Worm (Caenorhabditis elegans) whole organism, young adult: ENCODE data around the gene aat-4.

Experiments
- C06A6.2 ChIP-seq: fragments of 200-800 bp; sonication (Bioruptor generic); conservative IDR thresholded peaks from 2 replicates; pipeline ENCODE4 v1.3.6; 2022; ENCODE audit warnings: missing genetic modification characterization, missing compliant biosample characterization
- F22D6.2 ChIP-seq: sonication (generic microtip); optimal IDR thresholded peaks from 2 replicates; lab custom pipeline; 2016; ENCODE audit warnings: mild to moderate bottlenecking, missing genetic modification characterization, missing compliant biosample characterization
- F33H1.4 ChIP-seq: fragments of 200-800 bp; sonication (Bioruptor generic); IDR thresholded peaks from 2 replicates; pipeline ENCODE4 v1.3.6; 2022; ENCODE audit warnings: missing genetic modification reagents, missing genetic modification characterization, missing compliant biosample characterization
- F57A8.1 ChIP-seq: fragments of 200-800 bp; sonication (Bioruptor generic); optimal IDR thresholded peaks from 2 replicates; lab custom pipeline; 2018; ENCODE audit warnings: mild to moderate bottlenecking, missing genetic modification characterization, moderate library complexity, missing compliant biosample characterization
- K11D2.4 ChIP-seq: fragments of 200-800 bp; sonication (Bioruptor generic); IDR thresholded peaks from 2 replicates; pipeline ENCODE4 v1.3.6; 2022; ENCODE audit warnings: missing genetic modification reagents, missing genetic modification characterization, missing compliant biosample characterization
- Y53G8AR.9 ChIP-seq: fragments of 200-800 bp; sonication (Bioruptor generic); conservative IDR thresholded peaks from 2 replicates; pipeline ENCODE4 v1.3.6; 2022; ENCODE audit warnings: missing genetic modification reagents, missing genetic modification characterization, missing compliant biosample characterization
- Y95B8A.8 ChIP-seq: fragments of 200-800 bp; sonication (Bioruptor generic); IDR thresholded peaks from 2 replicates; pipeline ENCODE4 v1.3.6; 2022; ENCODE audit warnings: missing genetic modification reagents, missing genetic modification characterization, missing compliant biosample characterization
- ZK185.1 ChIP-seq: sonication (generic microtip); optimal IDR thresholded peaks from 2 replicates; lab custom pipeline; 2016; ENCODE audit warnings: mild to moderate bottlenecking, missing genetic modification characterization, missing compliant biosample characterization; ENCODE audit not compliant: poor library complexity, severe bottlenecking
- aptf-2 ChIP-seq: fragments of 200-800 bp; sonication (Bioruptor generic); conservative IDR thresholded peaks from 2 replicates; pipeline ENCODE4 v1.3.6; 2022; ENCODE audit warnings: missing genetic modification reagents, missing genetic modification characterization, missing compliant biosample characterization
- atf-7 ChIP-seq: sonication (generic microtip); optimal IDR thresholded peaks from 2 replicates; lab custom pipeline; 2017; ENCODE audit warnings: mild to moderate bottlenecking, missing genetic modification characterization, missing compliant biosample characterization
- attf-3 ChIP-seq: fragments of 200-800 bp; sonication (Bioruptor generic); conservative IDR thresholded peaks from 2 replicates; pipeline ENCODE4 v1.3.6; 2022; ENCODE audit warnings: missing genetic modification reagents, missing genetic modification characterization, missing compliant biosample characterization
- attf-5 ChIP-seq: fragments of 200-800 bp; sonication (Bioruptor generic); optimal IDR thresholded peaks from 2 replicates; lab custom pipeline; 2018; ENCODE audit warnings: mild to moderate bottlenecking, missing genetic modification characterization, missing compliant biosample characterization
- bed-1 ChIP-seq: fragments of 200-800 bp; sonication (Bioruptor generic); IDR thresholded peaks from 2 replicates; pipeline ENCODE4 v1.3.6; 2022; ENCODE audit warnings: missing genetic modification reagents, missing genetic modification characterization, missing compliant biosample characterization
- bed-2 ChIP-seq: fragments of 200-800 bp; sonication (Bioruptor generic); IDR thresholded peaks from 2 replicates; pipeline ENCODE4 v1.3.6; 2022; ENCODE audit warnings: missing genetic modification reagents, missing genetic modification characterization, missing compliant biosample characterization
- cebp-2 ChIP-seq: fragments of 200-800 bp; sonication (Bioruptor generic); IDR thresholded peaks from 2 replicates; pipeline ENCODE4 v1.3.6; 2022; ENCODE audit warnings: missing genetic modification characterization, missing compliant biosample characterization
- ceh-100 ChIP-seq: fragments of 200-800 bp; sonication (Bioruptor generic); IDR thresholded peaks from 2 replicates; pipeline ENCODE4 v1.3.6; 2022; ENCODE audit warnings: missing genetic modification reagents, missing genetic modification characterization, missing compliant biosample characterization
- ceh-27 ChIP-seq: fragments of 200-800 bp; sonication (Bioruptor generic); optimal IDR thresholded peaks from 2 replicates; lab custom pipeline; 2018; ENCODE audit warnings: mild to moderate bottlenecking, missing genetic modification characterization, moderate library complexity, missing compliant biosample characterization
- ceh-58 ChIP-seq: fragments of 200-800 bp; sonication (Bioruptor generic); IDR thresholded peaks from 2 replicates; pipeline ENCODE4 v1.3.6; 2022; ENCODE audit warnings: missing genetic modification characterization, missing compliant biosample characterization
- ceh-79 ChIP-seq: sonication (generic microtip); optimal IDR thresholded peaks from 2 replicates; lab custom pipeline; 2017; ENCODE audit warnings: mild to moderate bottlenecking, missing genetic modification characterization, missing compliant biosample characterization
- dpl-1 ChIP-seq: fragments of 150-350 bp; optimal IDR thresholded peaks from 2 replicates; lab custom pipeline; 2014; ENCODE audit warnings: missing biosample characterization, missing genetic modification reagents, missing genetic modification characterization
- egl-44 ChIP-seq: fragments of 200-800 bp; sonication (Bioruptor generic); IDR thresholded peaks from 2 replicates; pipeline ENCODE4 v1.3.6; 2022; ENCODE audit warnings: missing genetic modification reagents, missing genetic modification characterization, missing compliant biosample characterization
- ekl-4 ChIP-seq: fragments of 200-800 bp; sonication (Bioruptor generic); IDR thresholded peaks from 2 replicates; pipeline ENCODE4 v1.3.6; 2022; ENCODE audit warnings: missing genetic modification reagents, missing genetic modification characterization, missing compliant biosample characterization
- hmg-1.2 ChIP-seq: fragments of 200-800 bp; sonication (Bioruptor generic); IDR thresholded peaks from 2 replicates; pipeline ENCODE4 v1.3.6; 2022; ENCODE audit warnings: missing genetic modification reagents, missing genetic modification characterization, missing compliant biosample characterization
- hrde-1 ChIP-seq: sonication (generic microtip); optimal IDR thresholded peaks from 2 replicates; lab custom pipeline; 2016; ENCODE audit warnings: missing genetic modification characterization, mild to moderate bottlenecking, missing compliant biosample characterization, moderate library complexity, missing genotype, missing genetic modification reagents, borderline replicate concordance
- lag-1 ChIP-seq: fragments of 200-800 bp; sonication (Bioruptor generic); IDR thresholded peaks from 2 replicates; pipeline ENCODE4 v1.3.6; 2022; ENCODE audit warnings: missing genetic modification reagents, missing genetic modification characterization, missing compliant biosample characterization
- lin-35 ChIP-seq, 3 experiments: fragments of 150-350 bp in 2 of 3; sonication (generic microtip) in 1 of 3; optimal IDR thresholded peaks; 2 replicates each; lab custom pipeline; 2014 to 2018; ENCODE audit warnings: missing biosample characterization in 3 of 3, missing genetic modification characterization in 3 of 3, missing genetic modification reagents in 3 of 3
- lin-54 ChIP-seq: fragments of 200-800 bp; sonication (Bioruptor generic); optimal IDR thresholded peaks from 2 replicates; lab custom pipeline; 2018; ENCODE audit warnings: mild to moderate bottlenecking, missing genetic modification characterization, missing compliant biosample characterization
- mcd-1 ChIP-seq: fragments of 200-800 bp; sonication (Bioruptor generic); IDR thresholded peaks from 2 replicates; pipeline ENCODE4 v1.3.6; 2022; ENCODE audit warnings: missing genetic modification reagents, missing genetic modification characterization, missing compliant biosample characterization
- nfyb-1 ChIP-seq: fragments of 200-800 bp; sonication (Bioruptor generic); IDR thresholded peaks from 2 replicates; pipeline ENCODE4 v1.3.6; 2022; ENCODE audit warnings: missing genetic modification reagents, missing genetic modification characterization, missing compliant biosample characterization
- nhr-179 ChIP-seq: sonication (generic microtip); optimal IDR thresholded peaks from 2 replicates; lab custom pipeline; 2016; ENCODE audit warnings: mild to moderate bottlenecking, missing genetic modification characterization, missing compliant biosample characterization
- nhr-80 ChIP-seq: sonication (generic microtip); optimal IDR thresholded peaks from 2 replicates; lab custom pipeline; 2016; ENCODE audit warnings: missing genetic modification characterization, missing compliant biosample characterization
- pha-4 ChIP-seq: fragments of 150-350 bp; sonication (generic microtip); optimal IDR thresholded peaks from 2 replicates; lab custom pipeline; 2014; ENCODE audit warnings: missing biosample characterization, missing genetic modification reagents, missing genetic modification characterization
- rcor-1 ChIP-seq: fragments of 200-800 bp; sonication (Bioruptor generic); IDR thresholded peaks from 2 replicates; pipeline ENCODE4 v1.3.6; 2022; ENCODE audit warnings: missing genetic modification reagents, missing genetic modification characterization, missing compliant biosample characterization
- rec-8 ChIP-seq, 2 experiments: sonication (generic microtip); optimal IDR thresholded peaks; 2 replicates each; lab custom pipeline; 2016; ENCODE audit warnings: mild to moderate bottlenecking in 2 of 2, missing genetic modification characterization in 2 of 2, missing genetic modification reagents in 2 of 2, missing genotype in 2 of 2, missing biosample characterization in 1 of 2, missing compliant biosample characterization in 1 of 2, moderate library complexity in 1 of 2
- sea-2 ChIP-seq: fragments of 200-800 bp; sonication (Bioruptor generic); IDR thresholded peaks from 2 replicates; pipeline ENCODE4 v1.3.6; 2022; ENCODE audit warnings: missing genetic modification characterization, missing compliant biosample characterization
- snpc-1.3 ChIP-seq: sonication (generic microtip); optimal IDR thresholded peaks from 2 replicates; lab custom pipeline; 2017; ENCODE audit warnings: missing genetic modification characterization, mild to moderate bottlenecking, missing compliant biosample characterization, antibody characterized with exemption, moderate library complexity, missing genotype, missing genetic modification reagents; ENCODE audit not compliant: insufficient read depth
- somi-1 ChIP-seq: fragments of 200-800 bp; sonication (Bioruptor generic); optimal IDR thresholded peaks from 2 replicates; lab custom pipeline; 2018; ENCODE audit warnings: mild to moderate bottlenecking, missing genetic modification characterization, missing compliant biosample characterization
- sptf-2 ChIP-seq: fragments of 200-800 bp; sonication (Bioruptor generic); optimal IDR thresholded peaks from 2 replicates; lab custom pipeline; 2018; ENCODE audit warnings: mild to moderate bottlenecking, missing genetic modification characterization, missing compliant biosample characterization
- tbx-9 ChIP-seq: sonication (generic microtip); optimal IDR thresholded peaks from 2 replicates; lab custom pipeline; 2016; ENCODE audit warnings: borderline replicate concordance, missing genetic modification characterization, inconsistent platforms, missing compliant biosample characterization
- tlf-1 ChIP-seq: fragments of 200-800 bp; sonication (Bioruptor generic); optimal IDR thresholded peaks from 2 replicates; lab custom pipeline; 2018; ENCODE audit warnings: mild to moderate bottlenecking, missing genetic modification characterization, missing compliant biosample characterization
- unc-62 ChIP-seq: fragments of 150-350 bp; optimal IDR thresholded peaks from 2 replicates; lab custom pipeline; 2014; ENCODE audit warnings: missing biosample characterization, missing genetic modification reagents, missing genetic modification characterization
- zfh-2 ChIP-seq: fragments of 200-800 bp; sonication (Bioruptor generic); conservative IDR thresholded peaks from 2 replicates; pipeline ENCODE4 v1.3.6; 2022; ENCODE audit warnings: missing genetic modification reagents, missing genetic modification characterization, missing compliant biosample characterization
- zim-3 ChIP-seq: sonication (generic microtip); optimal IDR thresholded peaks from 2 replicates; lab custom pipeline; 2017; ENCODE audit warnings: mild to moderate bottlenecking, missing genetic modification characterization, moderate library complexity, missing compliant biosample characterization
- ztf-22 ChIP-seq: fragments of 200-800 bp; sonication (Bioruptor generic); optimal IDR thresholded peaks from 2 replicates; lab custom pipeline; 2018; ENCODE audit warnings: mild to moderate bottlenecking, missing genetic modification characterization, moderate library complexity, missing compliant biosample characterization
- ztf-25 ChIP-seq: fragments of 200-800 bp; sonication (Bioruptor generic); IDR thresholded peaks from 2 replicates; pipeline ENCODE4 v1.3.6; 2022; ENCODE audit warnings: missing genetic modification reagents, missing genetic modification characterization, missing compliant biosample characterization
- ztf-26 ChIP-seq: sonication (generic microtip); optimal IDR thresholded peaks from 2 replicates; lab custom pipeline; 2017; ENCODE audit warnings: missing genetic modification characterization, missing compliant biosample characterization
- ztf-28 ChIP-seq: fragments of 200-800 bp; sonication (Bioruptor generic); IDR thresholded peaks from 2 replicates; pipeline ENCODE4 v1.3.6; 2022; ENCODE audit warnings: missing genetic modification reagents, missing genetic modification characterization, missing compliant biosample characterization

aat-4 gene

ce11 chrIV:6323654-6324224 is 48.2 kb upstream of the aat-4 start, which contains the start of gene sqd-1 (continued):
- TF ChIP-seq attf-3 (peak; percentile 75), atf-7 (peak; percentile 78), ztf-26 (peak; percentile 88), ztf-22 (GFP tag; lab: Kevin White, UChicago) (peak; percentile 55), hmg-1.2 (GFP tag; lab: Robert Waterston, UW) (peak; percentile 82), ZK185.1 (peak; percentile 82), zim-3 (peak; percentile 89), bed-1 (GFP tag; lab: Robert Waterston, UW) (0 out of 2 replicates have a peak, but pooled peaks have one; percentile 33), nfyb-1 (GFP tag; lab: Robert Waterston, UW) (peak; percentile 96), tbx-9 (tag; lab: Kevin White, UChicago) (no peak), C06A6.2 (GFP tag; lab: Robert Waterston, UW) (peak; percentile 90), hrde-1 (tag; lab: Kevin White, UChicago) (peak; percentile 88), ekl-4 (GFP tag; lab: Robert Waterston, UW) (peak; percentile 93), lin-54 (GFP tag; lab: Kevin White, UChicago) (peak; percentile 92), F57A8.1 (no peak), ceh-79 (tag; lab: Kevin White, UChicago) (peak; percentile 52), egl-44 (peak; percentile 86; the same call in 1 of the 2 replicates), ceh-27 (GFP tag; lab: Kevin White, UChicago) (peak; percentile 96), mcd-1 (GFP tag; lab: Robert Waterston, UW) (peak; percentile 94), somi-1 (GFP tag; lab: Kevin White, UChicago) (peak; percentile 22), Y53G8AR.9 (peak; percentile 96), pha-4 (peak; percentile 47), nhr-80 (tag; lab: Kevin White, UChicago) (peak; percentile 30), lag-1 (GFP tag; lab: Robert Waterston, UW) (no peak), attf-5 (peak; percentile 88), zfh-2 (GFP tag; lab: Robert Waterston, UW) (peak; percentile 90), Y95B8A.8 (GFP tag; lab: Robert Waterston, UW) (peak; percentile 92), rec-8 (tag; optimal IDR thresholded peaks at IDR 0.05; lab: Kevin White, UChicago) (peak in 1 of 2 experiments; percentile 7), sptf-2 (GFP tag; lab: Kevin White, UChicago) (no peak), K11D2.4 (peak; percentile 93), ztf-25 (GFP tag; lab: Robert Waterston, UW) (peak; percentile 60; the same call in 1 of the 2 replicates), F33H1.4 (GFP tag; lab: Robert Waterston, UW) (peak; percentile 100), aptf-2 (GFP tag; lab: Robert Waterston, UW) (peak; percentile 65; the same call in 1 of the 2 replicates), F22D6.2 (tag; lab: Kevin White, UChicago) (peak; percentile 81), sea-2 (GFP tag; lab: Robert Waterston, UW) (peak; percentile 81; the same call in 1 of the 2 replicates), dpl-1 (GFP tag; lab: Kevin White, UChicago) (peak; percentile 61), nhr-179 (no peak), rcor-1 (GFP tag; lab: Robert Waterston, UW) (peak; percentile 91), tlf-1 (GFP tag; lab: Kevin White, UChicago) (peak; percentile 93), lin-35 (GFP tag; optimal IDR thresholded peaks at IDR 0.05; lab: Kevin White, UChicago) (peak in 2 of 3 experiments; percentile 67 to 89), unc-62 (GFP tag; lab: Kevin White, UChicago) (no peak), ceh-58 (no peak), snpc-1.3 (tag; lab: Kevin White, UChicago) (peak; percentile 64), ztf-28 (peak; percentile 96), bed-2 (GFP tag; lab: Robert Waterston, UW) (0 out of 2 replicates have a peak, but pooled peaks have one; percentile 36), cebp-2 (peak; percentile 65; the same call in 1 of the 2 replicates), ceh-100 (GFP tag; lab: Robert Waterston, UW) (peak; percentile 87)
